Fruit fly (Drosophila melanogaster): ENCODE results near the gene gish.

DNA sequence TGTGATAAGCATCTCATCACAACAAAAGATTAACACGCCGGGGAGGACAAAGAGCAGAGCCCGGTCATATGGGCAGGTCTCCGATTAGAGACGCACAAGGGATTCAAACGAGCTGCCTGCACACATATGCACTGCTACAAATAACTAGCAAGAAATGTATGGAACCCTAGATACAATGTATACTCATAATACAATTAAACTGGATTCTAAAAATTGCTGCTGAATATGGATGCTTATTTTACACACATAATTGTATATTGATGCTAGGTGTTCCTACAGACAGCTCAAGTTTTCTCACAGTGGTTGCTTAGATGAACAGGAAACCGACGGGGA, 64.8 kb downstream of the gish start:
- no peak for TF ChIP-seq CG1620 (GFP tag; optimal IDR thresholded peaks at IDR 0.05)
- TF ChIP-seq ovo (GFP tag; optimal IDR thresholded peaks at IDR 0.05), result no peak
- no peak for TF ChIP-seq CG14711 (tag; optimal IDR thresholded peaks at IDR 0.05)
- no peak for TF ChIP-seq Crg-1 (GFP tag; optimal IDR thresholded peaks at IDR 0.05)
